Fruit fly (Drosophila melanogaster) whole organism, embryonic: ENCODE data around the gene BBIP1.
A peak's percentile ranks its signal among the peaks of the same experiment; 100 is the strongest.

Source experiments
- Ada2b ChIP-seq: fragments of 200-800 bp; sonication (Bioruptor generic); IDR thresholded peaks from 2 replicates; pipeline ENCODE4 v1.3.6; 2022; ENCODE audit warnings: missing biosample characterization, missing genetic modification characterization
- Atf6 ChIP-seq: fragments of 200-800 bp; sonication (Bioruptor generic); IDR thresholded peaks from 2 replicates; pipeline ENCODE4 v1.3.6; 2022; ENCODE audit warnings: missing biosample characterization, missing genetic modification characterization
- CG11085 ChIP-seq: fragments of 200-800 bp; sonication (Bioruptor generic); IDR thresholded peaks from 2 replicates; pipeline ENCODE4 v1.3.6; 2022; ENCODE audit warnings: missing biosample characterization, missing genetic modification characterization
- CG11247 ChIP-seq: fragments of 200-800 bp; sonication (Bioruptor generic); IDR thresholded peaks from 2 replicates; pipeline ENCODE4 v1.3.6; 2022; ENCODE audit warnings: missing biosample characterization, missing genetic modification characterization
- CG11723 ChIP-seq: fragments of 200-800 bp; sonication (Bioruptor generic); optimal IDR thresholded peaks from 2 replicates; lab custom pipeline; 2017; ENCODE audit warnings: missing biosample characterization, mild to moderate bottlenecking, missing genetic modification characterization
- CG12071 ChIP-seq: fragments of 200-800 bp; sonication (Bioruptor generic); optimal IDR thresholded peaks from 3 replicates; lab custom pipeline; 2018; ENCODE audit warnings: missing biosample characterization, mild to moderate bottlenecking, missing genetic modification characterization
- CG15601 ChIP-seq: fragments of 200-800 bp; sonication (Bioruptor generic); optimal IDR thresholded peaks from 3 replicates; lab custom pipeline; 2019; ENCODE audit warnings: missing biosample characterization, mild to moderate bottlenecking, missing genetic modification characterization, moderate library complexity
- CG15696 ChIP-seq: fragments of 200-800 bp; sonication (Bioruptor generic); optimal IDR thresholded peaks from 2 replicates; lab custom pipeline; 2019; ENCODE audit warnings: missing biosample characterization, mild to moderate bottlenecking, missing genetic modification characterization, moderate library complexity
- CG16779 ChIP-seq: fragments of 200-800 bp; sonication (Bioruptor generic); IDR thresholded peaks from 2 replicates; pipeline ENCODE4 v1.3.6; 2022; ENCODE audit warnings: missing biosample characterization, missing genetic modification characterization
- CG2116 ChIP-seq: fragments of 200-800 bp; sonication (Bioruptor generic); optimal IDR thresholded peaks from 3 replicates; lab custom pipeline; 2018; ENCODE audit warnings: missing biosample characterization, mild to moderate bottlenecking, missing genetic modification characterization
- CG3065 ChIP-seq: fragments of 200-800 bp; sonication (Bioruptor generic); optimal IDR thresholded peaks from 2 replicates; lab custom pipeline; 2016; ENCODE audit warnings: missing biosample characterization, missing genetic modification characterization
- CG33213 ChIP-seq: fragments of 200-800 bp; sonication (Bioruptor generic); optimal IDR thresholded peaks from 3 replicates; lab custom pipeline; 2016; ENCODE audit warnings: missing biosample characterization, missing genetic modification characterization
- CG4424 ChIP-seq: fragments of 200-800 bp; sonication (Bioruptor generic); optimal IDR thresholded peaks from 3 replicates; lab custom pipeline; 2016; ENCODE audit warnings: missing biosample characterization, missing genetic modification characterization
- CG7928 ChIP-seq: fragments of 200-800 bp; sonication (Bioruptor generic); optimal IDR thresholded peaks from 2 replicates; lab custom pipeline; 2017; ENCODE audit warnings: missing biosample characterization, mild to moderate bottlenecking, missing genetic modification characterization
- CG8089 ChIP-seq: fragments of 200-800 bp; sonication (Bioruptor generic); optimal IDR thresholded peaks from 3 replicates; lab custom pipeline; 2016; ENCODE audit warnings: missing biosample characterization, missing genetic modification characterization
- Deaf1 ChIP-seq: fragments of 200-800 bp; optimal IDR thresholded peaks from 3 replicates; lab custom pipeline; 2019; ENCODE audit warnings: missing biosample characterization, mild to moderate bottlenecking, missing genetic modification characterization, moderate library complexity
- Dek ChIP-seq: fragments of 200-800 bp; sonication (Bioruptor generic); optimal IDR thresholded peaks from 3 replicates; lab custom pipeline; 2019; ENCODE audit warnings: missing biosample characterization, mild to moderate bottlenecking, missing genetic modification characterization, moderate library complexity
- Fer1 ChIP-seq: fragments of 200-800 bp; sonication (Bioruptor generic); optimal IDR thresholded peaks from 2 replicates; lab custom pipeline; 2017; ENCODE audit warnings: missing biosample characterization, mild to moderate bottlenecking, missing genetic modification characterization
- Hmx ChIP-seq: fragments of 200-800 bp; sonication (Bioruptor generic); optimal IDR thresholded peaks from 2 replicates; lab custom pipeline; 2016; ENCODE audit warnings: missing biosample characterization, missing genetic modification characterization
- Hsf ChIP-seq: fragments of 200-800 bp; sonication (Bioruptor generic); optimal IDR thresholded peaks from 3 replicates; lab custom pipeline; 2016; ENCODE audit warnings: missing biosample characterization, missing genetic modification characterization
- NC2α ChIP-seq: fragments of 200-800 bp; sonication (Bioruptor generic); optimal IDR thresholded peaks from 2 replicates; lab custom pipeline; 2016; ENCODE audit warnings: missing biosample characterization, missing genetic modification characterization
- Nf-YC ChIP-seq: fragments of 200-800 bp; optimal IDR thresholded peaks from 3 replicates; lab custom pipeline; 2019; ENCODE audit warnings: missing biosample characterization, mild to moderate bottlenecking, missing genetic modification characterization, moderate library complexity
- PHDP ChIP-seq: fragments of 200-800 bp; sonication (Bioruptor generic); optimal IDR thresholded peaks from 3 replicates; lab custom pipeline; 2018; ENCODE audit warnings: missing biosample characterization, mild to moderate bottlenecking, missing genetic modification characterization, moderate library complexity
- Six4 ChIP-seq: fragments of 200-800 bp; sonication (Bioruptor generic); optimal IDR thresholded peaks from 2 replicates; lab custom pipeline; 2016; ENCODE audit warnings: missing biosample characterization, missing genetic modification characterization
- Sox100B ChIP-seq: fragments of 200-800 bp; sonication (Bioruptor generic); optimal IDR thresholded peaks from 3 replicates; lab custom pipeline; 2018; ENCODE audit warnings: missing biosample characterization, mild to moderate bottlenecking, missing genetic modification characterization
- ato ChIP-seq: fragments of 200-800 bp; sonication (Bioruptor generic); IDR thresholded peaks from 2 replicates; pipeline ENCODE4 v1.3.6; 2022; ENCODE audit warnings: missing biosample characterization, missing genetic modification characterization; ENCODE audit not compliant: partially characterized antibody
- az2 ChIP-seq: fragments of 200-800 bp; sonication (Bioruptor generic); optimal IDR thresholded peaks from 3 replicates; lab custom pipeline; 2016; ENCODE audit warnings: missing biosample characterization, missing genetic modification characterization
- bigmax ChIP-seq: fragments of 200-800 bp; sonication (Bioruptor generic); optimal IDR thresholded peaks from 2 replicates; lab custom pipeline; 2018; ENCODE audit warnings: missing biosample characterization, mild to moderate bottlenecking, missing genetic modification characterization
- br ChIP-seq: fragments of >200 bp; optimal IDR thresholded peaks from 2 replicates; lab custom pipeline; 2017
- chif ChIP-seq, 2 experiments: fragments of 200-800 bp; sonication (Bioruptor generic); optimal IDR thresholded peaks; 3 replicates each; lab custom pipeline; 2016; ENCODE audit warnings: missing biosample characterization in 2 of 2, missing genetic modification characterization in 2 of 2
- corto ChIP-seq: fragments of 200-800 bp; sonication (Bioruptor generic); optimal IDR thresholded peaks from 2 replicates; lab custom pipeline; 2016; ENCODE audit warnings: missing biosample characterization, mild to moderate bottlenecking, missing genetic modification characterization, moderate library complexity
- dpn ChIP-seq, 2 experiments: fragments of 200-800 bp; sonication (Bioruptor generic); optimal IDR thresholded peaks; 3 replicates each; lab custom pipeline; 2016; ENCODE audit warnings: missing biosample characterization in 2 of 2, missing genetic modification characterization in 2 of 2
- eve ChIP-seq, 2 experiments: fragments of >200 bp; optimal IDR thresholded peaks; 2 replicates each; lab custom pipeline; 2017; ENCODE audit warnings: missing biosample characterization in 2 of 2, missing genetic modification characterization in 2 of 2
- grn ChIP-seq: fragments of 200-800 bp; sonication (Bioruptor generic); optimal IDR thresholded peaks from 3 replicates; lab custom pipeline; 2017; ENCODE audit warnings: missing biosample characterization, missing genetic modification characterization
- h ChIP-seq: fragments of >200 bp; optimal IDR thresholded peaks from 2 replicates; lab custom pipeline; 2017
- ken ChIP-seq: fragments of 200-800 bp; sonication (Bioruptor generic); IDR thresholded peaks from 3 replicates; pipeline ENCODE4 v1.3.6; 2022; ENCODE audit warnings: missing biosample characterization, missing genetic modification characterization
- klu ChIP-seq: fragments of 200-800 bp; sonication (Bioruptor generic); IDR thresholded peaks from 2 replicates; pipeline ENCODE4 v1.3.6; 2022; ENCODE audit warnings: missing biosample characterization, missing genetic modification characterization
- knrl ChIP-seq: fragments of 200-800 bp; sonication (Bioruptor generic); IDR thresholded peaks from 3 replicates; pipeline ENCODE4 v1.3.6; 2022; ENCODE audit warnings: missing biosample characterization, missing genetic modification characterization; ENCODE audit not compliant: partially characterized antibody
- lov ChIP-seq, 2 experiments: fragments of 200-800 bp in 1 of 2; fragments of >200 bp in 1 of 2; sonication (Bioruptor generic) in 1 of 2; IDR thresholded peaks in 1 of 2; optimal IDR thresholded peaks in 1 of 2; 2 replicates in 1 of 2; 3 replicates in 1 of 2; pipeline versions ENCODE4 v1.3.6 to Lab custom; 2017 to 2022; ENCODE audit warnings: missing biosample characterization in 1 of 2, missing genetic modification characterization in 1 of 2
- mam ChIP-seq: fragments of 200-800 bp; sonication (Bioruptor generic); optimal IDR thresholded peaks from 3 replicates; lab custom pipeline; 2016; ENCODE audit warnings: missing biosample characterization, missing genetic modification characterization
- oc ChIP-seq: fragments of 200-800 bp; sonication (Bioruptor generic); optimal IDR thresholded peaks from 2 replicates; lab custom pipeline; 2018; ENCODE audit warnings: missing biosample characterization, mild to moderate bottlenecking, missing genetic modification characterization, moderate library complexity
- odd ChIP-seq: fragments of 200-800 bp; sonication (Bioruptor generic); optimal IDR thresholded peaks from 2 replicates; lab custom pipeline; 2017; ENCODE audit warnings: missing biosample characterization, mild to moderate bottlenecking, missing genetic modification characterization
- pho ChIP-seq: fragments of 200-800 bp; sonication (Bioruptor generic); optimal IDR thresholded peaks from 2 replicates; lab custom pipeline; 2016; ENCODE audit warnings: missing biosample characterization, missing genetic modification characterization
- prd ChIP-seq, 3 experiments: fragments of >200 bp in 2 of 3; fragments of 200-800 bp in 1 of 3; sonication (Bioruptor generic) in 1 of 3; optimal IDR thresholded peaks in 2 of 3; IDR thresholded peaks in 1 of 3; 2 replicates in 2 of 3; 3 replicates in 1 of 3; pipeline versions ENCODE4 v1.3.6 to Lab custom; 2017 to 2022; ENCODE audit warnings: missing biosample characterization in 1 of 3, missing genetic modification characterization in 1 of 3
- pros ChIP-seq: fragments of 200-800 bp; sonication (Bioruptor generic); optimal IDR thresholded peaks from 3 replicates; lab custom pipeline; 2019; ENCODE audit warnings: missing biosample characterization, mild to moderate bottlenecking, missing genetic modification characterization, moderate library complexity
- row ChIP-seq: fragments of 200-800 bp; sonication (Bioruptor generic); IDR thresholded peaks from 3 replicates; pipeline ENCODE4 v1.3.6; 2022; ENCODE audit warnings: missing biosample characterization, missing genetic modification characterization
- seq ChIP-seq: fragments of 200-800 bp; sonication (Bioruptor generic); IDR thresholded peaks from 2 replicates; pipeline ENCODE4 v1.3.6; 2022; ENCODE audit warnings: missing biosample characterization, missing genetic modification characterization
- sna ChIP-seq: fragments of 200-800 bp; sonication (Bioruptor generic); IDR thresholded peaks from 2 replicates; pipeline ENCODE4 v1.3.6; 2022; ENCODE audit warnings: missing biosample characterization, missing genetic modification characterization; ENCODE audit not compliant: partially characterized antibody
- tgo ChIP-seq: fragments of 200-800 bp; sonication (Bioruptor generic); IDR thresholded peaks from 3 replicates; pipeline ENCODE4 v1.3.6; 2022; ENCODE audit warnings: missing biosample characterization, missing genetic modification characterization
- usp ChIP-seq: fragments of >200 bp; optimal IDR thresholded peaks from 2 replicates; lab custom pipeline; 2017; ENCODE audit warnings: missing biosample characterization, missing genetic modification characterization
- vnd ChIP-seq: fragments of 200-800 bp; sonication (Bioruptor generic); IDR thresholded peaks from 3 replicates; pipeline ENCODE4 v1.3.6; 2022; ENCODE audit warnings: missing biosample characterization, missing genetic modification characterization; ENCODE audit not compliant: partially characterized antibody

The BBIP1 gene

DNA sequence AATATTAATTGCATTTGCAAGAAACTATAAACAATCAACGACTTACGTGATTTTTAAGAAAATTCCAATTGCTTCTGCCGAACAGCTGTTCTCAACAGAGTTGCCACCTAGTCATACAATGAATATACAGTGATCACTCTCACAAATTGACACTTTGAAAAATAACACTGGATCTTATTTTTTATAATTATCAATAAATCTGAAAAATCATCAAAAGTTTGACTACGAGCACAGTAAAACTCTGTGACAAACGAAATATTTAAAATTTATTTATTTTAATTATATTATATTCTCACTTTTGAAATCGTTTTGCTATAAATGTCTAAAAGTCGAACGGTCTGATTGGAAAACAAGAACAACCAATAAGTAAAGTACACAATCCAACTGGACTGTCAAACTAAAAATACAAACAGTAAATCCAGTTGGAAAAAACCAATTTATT is 4.2 kb upstream of the BBIP1 start, which contains the start of gene CG34117 (continued):
- peak; percentile 49; the same call in 1 of the 2 replicates for TF ChIP-seq CG16779 (GFP tag; lab: Robert Waterston, UW)
- peak; percentile 82 for TF ChIP-seq Atf6 (GFP tag; lab: Robert Waterston, UW)
- no peak for TF ChIP-seq knrl (GFP tag; lab: Robert Waterston, UW)
- TF ChIP-seq grn (GFP tag; lab: Kevin White, UChicago): no peak
- peak; percentile 49 for TF ChIP-seq Hmx (GFP tag; lab: Kevin White, UChicago)
- TF ChIP-seq odd: peak; percentile 65
- TF ChIP-seq Nf-YC: peak; percentile 75
- peak; percentile 67 for TF ChIP-seq klu (GFP tag; lab: Robert Waterston, UW)
- peak; percentile 84 for TF ChIP-seq CG15696 (tag; lab: Kevin White, UChicago)
- TF ChIP-seq row (GFP tag; lab: Robert Waterston, UW): peak; percentile 95
- TF ChIP-seq NC2α (GFP tag; lab: Kevin White, UChicago): no peak
- peak; percentile 68 for TF ChIP-seq seq (GFP tag; lab: Robert Waterston, UW)
- TF ChIP-seq bigmax: no peak
- peak; percentile 73 for TF ChIP-seq CG11247 (GFP tag; lab: Robert Waterston, UW)
- TF ChIP-seq CG15601 (tag; lab: Kevin White, UChicago): peak; percentile 71
- TF ChIP-seq CG11085 (GFP tag; lab: Robert Waterston, UW): peak; percentile 83
- TF ChIP-seq mam (GFP tag; lab: Kevin White, UChicago): peak; percentile 76
- TF ChIP-seq sna (GFP tag; lab: Robert Waterston, UW): no peak
- TF ChIP-seq Ada2b: peak; percentile 86
- peak; percentile 34 for TF ChIP-seq CG8089 (GFP tag; lab: Kevin White, UChicago)
- peak; percentile 85 for TF ChIP-seq PHDP (tag; lab: Kevin White, UChicago)
- peak; percentile 85 for TF ChIP-seq Dek (tag; lab: Kevin White, UChicago)
- TF ChIP-seq corto (GFP tag; lab: Kevin White, UChicago): no peak
- TF ChIP-seq chif (GFP tag; optimal IDR thresholded peaks at IDR 0.05; lab: Kevin White, UChicago): peak in 1 of 2 experiments; percentile 62
- peak; percentile 54 for TF ChIP-seq CG3065
- TF ChIP-seq Six4 (GFP tag; lab: Kevin White, UChicago): peak; percentile 69
- peak; percentile 58 to 89 for TF ChIP-seq dpn (GFP tag; optimal IDR thresholded peaks at IDR 0.05; lab: Kevin White, UChicago)
- TF ChIP-seq CG2116: peak; percentile 54
- no peak for TF ChIP-seq vnd
- TF ChIP-seq pho (GFP tag; lab: Kevin White, UChicago): peak; percentile 47
- no peak for TF ChIP-seq br (lab: Kevin White, UChicago)
- no peak for TF ChIP-seq pros
- TF ChIP-seq CG4424 (GFP tag; lab: Kevin White, UChicago): peak; percentile 81
- TF ChIP-seq eve (GFP tag; optimal IDR thresholded peaks at IDR 0.05; lab: Kevin White, UChicago): no peak
- peak; percentile 88 for TF ChIP-seq az2 (GFP tag; lab: Kevin White, UChicago)
- peak; percentile 51 for TF ChIP-seq Deaf1
- TF ChIP-seq Sox100B (GFP tag; lab: Kevin White, UChicago): peak; percentile 77
- TF ChIP-seq lov (optimal IDR thresholded peaks at IDR 0.05; lab: Kevin White, UChicago): no peak
- TF ChIP-seq lov (GFP tag; IDR thresholded peaks at IDR 0.05; lab: Robert Waterston, UW): no peak
- peak; percentile 82 for TF ChIP-seq tgo (GFP tag; lab: Robert Waterston, UW)
- TF ChIP-seq CG12071 (GFP tag; lab: Kevin White, UChicago): peak; percentile 30
- TF ChIP-seq Hsf (GFP tag; lab: Kevin White, UChicago): peak; percentile 66
- TF ChIP-seq CG33213: peak; percentile 24
- no peak for TF ChIP-seq usp (GFP tag; lab: Kevin White, UChicago)
- peak; percentile 84 for TF ChIP-seq Fer1 (GFP tag; lab: Kevin White, UChicago)
- no peak for TF ChIP-seq ato (GFP tag; lab: Robert Waterston, UW)
- peak; percentile 86 for TF ChIP-seq ken
- TF ChIP-seq h (lab: Kevin White, UChicago): no peak
- peak; percentile 55 for TF ChIP-seq oc (tag; lab: Kevin White, UChicago)
- TF ChIP-seq CG7928 (GFP tag; lab: Kevin White, UChicago): no peak
- no peak for TF ChIP-seq prd (optimal IDR thresholded peaks at IDR 0.05; lab: Kevin White, UChicago)
- peak; percentile 90 for TF ChIP-seq prd (GFP tag; IDR thresholded peaks at IDR 0.05; lab: Robert Waterston, UW)
- peak; percentile 32 for TF ChIP-seq CG11723
